Worm (Caenorhabditis elegans) whole organism, L3 larva: ENCODE data around the gene srh-73.

ENCODE experiments used
- ZK546.5 ChIP-seq: sonication (generic microtip); optimal IDR thresholded peaks from 2 replicates; lab custom pipeline; 2017; ENCODE audit warnings: missing biosample characterization, missing genetic modification characterization
- aly-2 ChIP-seq: fragments of 150-350 bp; optimal IDR thresholded peaks from 2 replicates; lab custom pipeline; 2014; ENCODE audit warnings: missing biosample characterization, missing genetic modification characterization
- ceh-82 ChIP-seq: fragments of 150-350 bp; optimal IDR thresholded peaks from 2 replicates; lab custom pipeline; 2014; ENCODE audit warnings: missing biosample characterization, missing genetic modification characterization
- ceh-9 ChIP-seq: sonication (generic microtip); optimal IDR thresholded peaks from 2 replicates; lab custom pipeline; 2018; ENCODE audit warnings: missing biosample characterization, missing genetic modification characterization
- elt-2 ChIP-seq: sonication (generic microtip); optimal IDR thresholded peaks from 2 replicates; lab custom pipeline; 2016; ENCODE audit warnings: missing genetic modification reagents, mild to moderate bottlenecking, missing genetic modification characterization, missing compliant biosample characterization
- elt-3 ChIP-seq, 3 experiments: fragments of 150-350 bp in 1 of 3; sonication (generic microtip) in 2 of 3; optimal IDR thresholded peaks; 2 replicates in 2 of 3; 4 replicates in 1 of 3; lab custom pipeline; 2014 to 2017; ENCODE audit warnings: missing biosample characterization in 3 of 3, missing genetic modification characterization in 3 of 3
- fkh-10 ChIP-seq: sonication (generic microtip); optimal IDR thresholded peaks from 2 replicates; lab custom pipeline; 2017; ENCODE audit warnings: missing biosample characterization, missing genetic modification reagents, missing genetic modification characterization
- lin-15B ChIP-seq: fragments of 150-350 bp; optimal IDR thresholded peaks from 2 replicates; lab custom pipeline; 2014; ENCODE audit warnings: missing biosample characterization, missing genetic modification characterization
- lin-39 ChIP-seq: fragments of 150-350 bp; optimal IDR thresholded peaks from 2 replicates; lab custom pipeline; 2018; ENCODE audit warnings: missing biosample characterization, missing genetic modification reagents, missing genetic modification characterization
- lsy-12 ChIP-seq: sonication (generic microtip); optimal IDR thresholded peaks from 2 replicates; lab custom pipeline; 2016; ENCODE audit warnings: mild to moderate bottlenecking, missing genetic modification characterization, missing compliant biosample characterization
- nfya-1 ChIP-seq: sonication (generic microtip); optimal IDR thresholded peaks from 2 replicates; lab custom pipeline; 2017; ENCODE audit warnings: missing genetic modification characterization, mild to moderate bottlenecking, missing compliant biosample characterization, antibody characterized with exemption, moderate library complexity; ENCODE audit not compliant: insufficient read depth
- nhr-12 ChIP-seq: fragments of 150-350 bp; optimal IDR thresholded peaks from 2 replicates; lab custom pipeline; 2014; ENCODE audit warnings: missing biosample characterization, missing genetic modification characterization
- nhr-237 ChIP-seq: fragments of 150-350 bp; optimal IDR thresholded peaks from 2 replicates; lab custom pipeline; 2014; ENCODE audit warnings: missing biosample characterization, missing genetic modification characterization
- nhr-28 ChIP-seq: fragments of 150-350 bp; optimal IDR thresholded peaks from 2 replicates; lab custom pipeline; 2014; ENCODE audit warnings: missing biosample characterization, missing genetic modification characterization
- nhr-43 ChIP-seq: sonication (generic microtip); optimal IDR thresholded peaks from 2 replicates; lab custom pipeline; 2016; ENCODE audit warnings: mild to moderate bottlenecking, missing genetic modification characterization, missing compliant biosample characterization; ENCODE audit not compliant: poor library complexity, severe bottlenecking
- nhr-77 ChIP-seq: fragments of 150-350 bp; optimal IDR thresholded peaks from 2 replicates; lab custom pipeline; 2014; ENCODE audit warnings: missing biosample characterization, missing genetic modification characterization
- sea-2 ChIP-seq: fragments of 150-350 bp; sonication (generic microtip); optimal IDR thresholded peaks from 4 replicates; lab custom pipeline; 2014; ENCODE audit warnings: missing biosample characterization, missing genetic modification reagents, missing genetic modification characterization
- skn-1 ChIP-seq: fragments of 150-350 bp; optimal IDR thresholded peaks from 2 replicates; lab custom pipeline; 2014; ENCODE audit warnings: missing biosample characterization, missing genetic modification characterization
- tbx-2 ChIP-seq: sonication (generic microtip); optimal IDR thresholded peaks from 2 replicates; lab custom pipeline; 2016; ENCODE audit warnings: mild to moderate bottlenecking, missing genetic modification characterization, missing compliant biosample characterization
- unc-62 ChIP-seq: fragments of 150-350 bp; sonication (generic microtip); optimal IDR thresholded peaks from 4 replicates; lab custom pipeline; 2014; ENCODE audit warnings: missing biosample characterization, missing genetic modification reagents, missing genetic modification characterization
- zag-1 ChIP-seq: fragments of 150-350 bp; optimal IDR thresholded peaks from 2 replicates; lab custom pipeline; 2014; ENCODE audit warnings: missing biosample characterization, missing genetic modification characterization

srh-73 gene

DNA sequence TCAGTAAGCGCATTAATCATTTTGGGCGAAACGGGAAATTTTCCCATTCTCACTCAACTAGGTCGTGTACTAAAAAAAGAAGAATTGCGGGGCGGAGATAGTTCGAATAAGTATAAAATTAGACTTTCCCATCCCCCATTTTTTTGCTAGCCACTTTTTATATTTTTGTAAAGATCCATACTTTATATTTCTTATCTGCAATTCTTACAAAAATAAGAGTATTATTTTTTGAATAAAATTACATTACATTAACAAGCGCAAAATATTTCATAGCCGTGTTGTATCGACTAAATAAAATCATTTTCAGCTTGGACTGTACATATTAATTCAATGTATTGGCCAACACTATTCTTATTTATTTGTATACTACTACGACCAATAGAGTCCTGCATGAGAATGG is 43.6 kb downstream of the srh-73 start, which contains the start of gene F49C5.11:
TSS of gene F49C5.11 (plus strand) at position 301 of the 400 bp plus-strand sequence.
- TF ChIP-seq lin-39 (tag; lab: Kevin White, UChicago) (no peak), ceh-9 (tag; lab: Kevin White, UChicago) (no peak), nhr-43 (tag; lab: Kevin White, UChicago) (no peak), nhr-12 (tag; lab: Kevin White, UChicago) (no peak), nhr-28 (no peak), aly-2 (tag; lab: Kevin White, UChicago) (no peak), nfya-1 (tag; lab: Kevin White, UChicago) (no peak), unc-62 (GFP tag; lab: Kevin White, UChicago) (no peak), fkh-10 (GFP tag; lab: Kevin White, UChicago) (no peak), lin-15B (tag; lab: Kevin White, UChicago) (no peak), nhr-77 (tag; lab: Kevin White, UChicago) (no peak), skn-1 (no peak), sea-2 (GFP tag; lab: Kevin White, UChicago) (no peak), elt-3 (tag; optimal IDR thresholded peaks at IDR 0.05; lab: Kevin White, UChicago) (no peak), ZK546.5 (tag; lab: Kevin White, UChicago) (no peak)
- TF ChIP-seq, all 47 proteins: peak for 0

DNA sequence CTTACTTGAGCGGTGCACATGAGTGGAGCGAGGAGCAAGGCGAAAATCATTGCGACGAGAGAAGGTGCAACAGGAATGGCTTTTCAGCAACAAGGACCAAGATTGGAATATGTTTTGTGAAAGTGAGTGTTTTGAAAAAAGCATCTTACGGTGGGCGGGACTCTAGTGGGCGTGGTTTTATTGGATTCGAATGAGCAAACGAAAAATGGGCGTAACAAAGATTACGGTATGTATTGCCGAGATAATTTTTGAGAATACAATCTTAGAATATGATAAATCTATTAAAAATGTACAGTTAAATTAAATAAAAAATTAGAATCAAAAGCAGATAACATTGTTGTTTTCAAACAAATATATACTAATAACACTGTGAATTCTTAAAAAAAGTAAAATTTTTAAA is 48.2 kb downstream of the srh-73 start, which contains the start of gene F49C5.12:
TSS of gene F49C5.12 (minus strand) at position 101 of the 400 bp plus-strand sequence.
- TF ChIP-seq nhr-237 (no peak), nhr-28 (no peak), ceh-82 (tag; lab: Kevin White, UChicago) (no peak), zag-1 (tag; lab: Kevin White, UChicago) (no peak), tbx-2 (tag; lab: Kevin White, UChicago) (no peak), elt-2 (tag; lab: Kevin White, UChicago) (no peak), nfya-1 (tag; lab: Kevin White, UChicago) (no peak), lin-39 (tag; lab: Kevin White, UChicago) (no peak), nhr-12 (tag; lab: Kevin White, UChicago) (no peak), lsy-12 (no peak)
